Fruit fly (Drosophila melanogaster) whole organism, embryonic: ENCODE results near the gene AANATL3.

ENCODE experiments used
- Abd-B ChIP-seq: fragments of 200-800 bp; sonication (Bioruptor generic); optimal IDR thresholded peaks from 2 replicates; lab custom pipeline; 2018; ENCODE audit warnings: missing biosample characterization, mild to moderate bottlenecking, missing genetic modification characterization, moderate library complexity
- Atf6 ChIP-seq: fragments of 200-800 bp; sonication (Bioruptor generic); IDR thresholded peaks from 2 replicates; pipeline ENCODE4 v1.3.6; 2022; ENCODE audit warnings: missing biosample characterization, missing genetic modification characterization
- CG10274 ChIP-seq: fragments of 200-800 bp; sonication (Bioruptor generic); optimal IDR thresholded peaks from 3 replicates; lab custom pipeline; 2017; ENCODE audit warnings: missing biosample characterization, mild to moderate bottlenecking, missing genetic modification characterization
- CG11093 ChIP-seq: fragments of 200-800 bp; sonication (Bioruptor generic); IDR thresholded peaks from 3 replicates; pipeline ENCODE4 v1.3.6; 2022; ENCODE audit warnings: missing biosample characterization, missing genetic modification characterization
- CG12769 ChIP-seq: fragments of 200-800 bp; sonication (Bioruptor generic); optimal IDR thresholded peaks from 2 replicates; lab custom pipeline; 2019; ENCODE audit warnings: missing biosample characterization, mild to moderate bottlenecking, missing genetic modification characterization, moderate library complexity
- CG13287 ChIP-seq: fragments of 200-800 bp; sonication (Bioruptor generic); IDR thresholded peaks from 2 replicates; pipeline ENCODE4 v1.3.6; 2022; ENCODE audit warnings: missing biosample characterization, missing genetic modification characterization; ENCODE audit not compliant: partially characterized antibody
- CG13424 ChIP-seq: fragments of 200-800 bp; sonication (Bioruptor generic); optimal IDR thresholded peaks from 2 replicates; lab custom pipeline; 2019; ENCODE audit warnings: missing biosample characterization, mild to moderate bottlenecking, missing genetic modification characterization, moderate library complexity
- CG17361 ChIP-seq: fragments of 200-800 bp; sonication (Bioruptor generic); IDR thresholded peaks from 3 replicates; pipeline ENCODE4 v1.3.6; 2022; ENCODE audit warnings: missing biosample characterization, missing genetic modification characterization
- CG18262 ChIP-seq: fragments of 200-800 bp; optimal IDR thresholded peaks from 3 replicates; lab custom pipeline; 2019; ENCODE audit warnings: missing biosample characterization, mild to moderate bottlenecking, missing genetic modification characterization, moderate library complexity
- CG2116 ChIP-seq: fragments of 200-800 bp; sonication (Bioruptor generic); optimal IDR thresholded peaks from 3 replicates; lab custom pipeline; 2018; ENCODE audit warnings: missing biosample characterization, mild to moderate bottlenecking, missing genetic modification characterization
- CG32532 ChIP-seq: fragments of 200-800 bp; sonication (Bioruptor generic); IDR thresholded peaks from 2 replicates; pipeline ENCODE4 v1.3.6; 2022; ENCODE audit warnings: missing biosample characterization, missing genetic modification characterization
- CG32767 ChIP-seq: fragments of 200-800 bp; sonication (Bioruptor generic); IDR thresholded peaks from 2 replicates; pipeline ENCODE4 v1.3.6; 2022; ENCODE audit warnings: missing biosample characterization, missing genetic modification characterization
- CG34376 ChIP-seq: fragments of 200-800 bp; sonication (Bioruptor generic); optimal IDR thresholded peaks from 2 replicates; lab custom pipeline; 2018; ENCODE audit warnings: missing biosample characterization, mild to moderate bottlenecking, missing genetic modification characterization
- CG4282 ChIP-seq: fragments of 200-800 bp; sonication (Bioruptor generic); optimal IDR thresholded peaks from 2 replicates; lab custom pipeline; 2016; ENCODE audit warnings: missing biosample characterization, missing genetic modification characterization
- CG4328 ChIP-seq: fragments of 200-800 bp; sonication (Bioruptor generic); optimal IDR thresholded peaks from 3 replicates; lab custom pipeline; 2017; ENCODE audit warnings: missing biosample characterization, missing genetic modification reagents, missing genetic modification characterization
- CG4730 ChIP-seq: fragments of 200-800 bp; sonication (Bioruptor generic); IDR thresholded peaks from 2 replicates; pipeline ENCODE4 v1.3.6; 2022; ENCODE audit warnings: missing biosample characterization, missing genetic modification characterization
- CG6813 ChIP-seq: fragments of 200-800 bp; sonication (Bioruptor generic); optimal IDR thresholded peaks from 2 replicates; lab custom pipeline; 2017; ENCODE audit warnings: missing biosample characterization, missing genetic modification characterization, mild to moderate bottlenecking, moderate library complexity, missing genetic modification reagents
- CG9876 ChIP-seq: fragments of 200-800 bp; sonication (Bioruptor generic); optimal IDR thresholded peaks from 2 replicates; lab custom pipeline; 2016; ENCODE audit warnings: missing biosample characterization, missing genetic modification characterization
- CTCF ChIP-seq: fragments of 200-800 bp; sonication (Bioruptor generic); optimal IDR thresholded peaks from 2 replicates; lab custom pipeline; 2017; ENCODE audit warnings: missing biosample characterization, mild to moderate bottlenecking, missing genetic modification characterization, moderate library complexity
- CrebB ChIP-seq: fragments of 200-800 bp; sonication (Bioruptor generic); optimal IDR thresholded peaks from 3 replicates; lab custom pipeline; 2018; ENCODE audit warnings: missing biosample characterization, mild to moderate bottlenecking, missing genetic modification characterization
- Deaf1 ChIP-seq: fragments of 200-800 bp; optimal IDR thresholded peaks from 3 replicates; lab custom pipeline; 2019; ENCODE audit warnings: missing biosample characterization, mild to moderate bottlenecking, missing genetic modification characterization, moderate library complexity
- Dfd ChIP-seq, 2 experiments: fragments of >200 bp; optimal IDR thresholded peaks; 2 replicates each; lab custom pipeline; 2017; ENCODE audit warnings: missing biosample characterization in 2 of 2, missing genetic modification characterization in 2 of 2
- Dip3 ChIP-seq: fragments of 200-800 bp; sonication (Bioruptor generic); optimal IDR thresholded peaks from 3 replicates; lab custom pipeline; 2016; ENCODE audit warnings: missing biosample characterization, missing genetic modification characterization
- Dll ChIP-seq: fragments of 200-800 bp; sonication (Bioruptor generic); IDR thresholded peaks from 4 replicates; pipeline ENCODE4 v1.3.6; 2022; ENCODE audit warnings: missing biosample characterization, missing genetic modification characterization; ENCODE audit not compliant: partially characterized antibody
- Dp ChIP-seq: fragments of 200-800 bp; sonication (Bioruptor generic); optimal IDR thresholded peaks from 2 replicates; lab custom pipeline; 2018; ENCODE audit warnings: missing biosample characterization, mild to moderate bottlenecking, missing genetic modification characterization, moderate library complexity
- ERR ChIP-seq: fragments of 200-800 bp; sonication (Bioruptor generic); optimal IDR thresholded peaks from 2 replicates; lab custom pipeline; 2016; ENCODE audit warnings: missing biosample characterization, missing genetic modification characterization
- Fer1 ChIP-seq: fragments of 200-800 bp; sonication (Bioruptor generic); optimal IDR thresholded peaks from 2 replicates; lab custom pipeline; 2017; ENCODE audit warnings: missing biosample characterization, mild to moderate bottlenecking, missing genetic modification characterization
- Fer2 ChIP-seq: fragments of 200-800 bp; sonication (Bioruptor generic); optimal IDR thresholded peaks from 2 replicates; lab custom pipeline; 2018; ENCODE audit warnings: missing biosample characterization, mild to moderate bottlenecking, missing genetic modification characterization, moderate library complexity
- HLH54F ChIP-seq: fragments of 200-800 bp; sonication (Bioruptor generic); optimal IDR thresholded peaks from 3 replicates; lab custom pipeline; 2016; ENCODE audit warnings: missing biosample characterization, missing genetic modification characterization
- Trl ChIP-seq, 3 experiments: fragments of >200 bp in 2 of 3; fragments of 200-800 bp in 1 of 3; sonication (Bioruptor generic) in 1 of 3; optimal IDR thresholded peaks; 2 replicates in 1 of 3; 3 replicates in 2 of 3; lab custom pipeline; 2016 to 2017; ENCODE audit warnings: missing biosample characterization in 1 of 3, missing genetic modification characterization in 1 of 3
- bowl ChIP-seq: fragments of 200-800 bp; sonication (Bioruptor generic); IDR thresholded peaks from 2 replicates; pipeline ENCODE4 v1.3.6; 2022; ENCODE audit warnings: missing biosample characterization, missing genetic modification characterization
- cg ChIP-seq: fragments of 200-800 bp; sonication (Bioruptor generic); optimal IDR thresholded peaks from 3 replicates; lab custom pipeline; 2019; ENCODE audit warnings: missing biosample characterization, mild to moderate bottlenecking, missing genetic modification characterization, moderate library complexity
- disco-r ChIP-seq: fragments of 200-800 bp; sonication (Bioruptor generic); optimal IDR thresholded peaks from 2 replicates; lab custom pipeline; 2016; ENCODE audit warnings: missing biosample characterization, missing genetic modification characterization
- eyg ChIP-seq: fragments of 200-800 bp; sonication (Bioruptor generic); optimal IDR thresholded peaks from 3 replicates; lab custom pipeline; 2016; ENCODE audit warnings: missing biosample characterization, missing genetic modification characterization
- ftz-f1 ChIP-seq: fragments of 200-800 bp; sonication (Bioruptor generic); optimal IDR thresholded peaks from 2 replicates; lab custom pipeline; 2016; ENCODE audit warnings: missing biosample characterization, missing genetic modification characterization
- gce ChIP-seq: fragments of 200-800 bp; sonication (Bioruptor generic); IDR thresholded peaks from 3 replicates; pipeline ENCODE4 v1.3.6; 2022; ENCODE audit warnings: missing biosample characterization, missing genetic modification characterization
- grau ChIP-seq: fragments of 200-800 bp; optimal IDR thresholded peaks from 3 replicates; lab custom pipeline; 2019; ENCODE audit warnings: missing biosample characterization, mild to moderate bottlenecking, missing genetic modification characterization, moderate library complexity
- hkb ChIP-seq, 2 experiments: fragments of 200-800 bp in 1 of 2; fragments of >200 bp in 1 of 2; sonication (Bioruptor generic) in 1 of 2; IDR thresholded peaks in 1 of 2; optimal IDR thresholded peaks in 1 of 2; 2 replicates each; pipeline versions ENCODE4 v1.3.6 to Lab custom; 2017 to 2022; ENCODE audit warnings: missing biosample characterization in 1 of 2, missing genetic modification characterization in 1 of 2
- org-1 ChIP-seq: fragments of 200-800 bp; sonication (Bioruptor generic); optimal IDR thresholded peaks from 2 replicates; lab custom pipeline; 2017; ENCODE audit warnings: missing biosample characterization, missing genetic modification characterization
- p53 ChIP-seq: fragments of 200-800 bp; sonication (Bioruptor generic); optimal IDR thresholded peaks from 2 replicates; lab custom pipeline; 2016; ENCODE audit warnings: missing biosample characterization, missing genetic modification characterization
- pros ChIP-seq: fragments of 200-800 bp; sonication (Bioruptor generic); optimal IDR thresholded peaks from 3 replicates; lab custom pipeline; 2019; ENCODE audit warnings: missing biosample characterization, mild to moderate bottlenecking, missing genetic modification characterization, moderate library complexity
- psq ChIP-seq: fragments of 200-800 bp; sonication (Bioruptor generic); optimal IDR thresholded peaks from 2 replicates; lab custom pipeline; 2017; ENCODE audit warnings: missing biosample characterization, missing genetic modification characterization
- ro ChIP-seq: fragments of 200-800 bp; sonication (Bioruptor generic); IDR thresholded peaks from 2 replicates; pipeline ENCODE4 v1.3.6; 2022; ENCODE audit warnings: missing biosample characterization, missing genetic modification characterization
- run ChIP-seq: fragments of 200-800 bp; sonication (Bioruptor generic); optimal IDR thresholded peaks from 3 replicates; lab custom pipeline; 2018; ENCODE audit warnings: missing biosample characterization, mild to moderate bottlenecking, missing genetic modification characterization
- salm ChIP-seq: fragments of 200-800 bp; sonication (Bioruptor generic); optimal IDR thresholded peaks from 2 replicates; lab custom pipeline; 2018; ENCODE audit warnings: missing biosample characterization, mild to moderate bottlenecking, missing genetic modification characterization
- scrt ChIP-seq: fragments of 200-800 bp; sonication (Bioruptor generic); optimal IDR thresholded peaks from 2 replicates; lab custom pipeline; 2018; ENCODE audit warnings: missing biosample characterization, mild to moderate bottlenecking, missing genetic modification characterization, moderate library complexity
- sima ChIP-seq: fragments of 200-800 bp; sonication (Bioruptor generic); optimal IDR thresholded peaks from 2 replicates; lab custom pipeline; 2016; ENCODE audit warnings: missing biosample characterization, missing genetic modification characterization
- stc ChIP-seq: fragments of 200-800 bp; sonication (Bioruptor generic); IDR thresholded peaks from 2 replicates; pipeline ENCODE4 v1.3.6; 2022; ENCODE audit warnings: missing biosample characterization, missing genetic modification characterization
- tin ChIP-seq: fragments of 200-800 bp; sonication (Bioruptor generic); optimal IDR thresholded peaks from 3 replicates; lab custom pipeline; 2016; ENCODE audit warnings: missing biosample characterization, missing genetic modification characterization
- wek ChIP-seq: fragments of 200-800 bp; sonication (Bioruptor generic); optimal IDR thresholded peaks from 3 replicates; lab custom pipeline; 2018; ENCODE audit warnings: missing biosample characterization, mild to moderate bottlenecking, missing genetic modification characterization, moderate library complexity

Gene AANATL3

DNA sequence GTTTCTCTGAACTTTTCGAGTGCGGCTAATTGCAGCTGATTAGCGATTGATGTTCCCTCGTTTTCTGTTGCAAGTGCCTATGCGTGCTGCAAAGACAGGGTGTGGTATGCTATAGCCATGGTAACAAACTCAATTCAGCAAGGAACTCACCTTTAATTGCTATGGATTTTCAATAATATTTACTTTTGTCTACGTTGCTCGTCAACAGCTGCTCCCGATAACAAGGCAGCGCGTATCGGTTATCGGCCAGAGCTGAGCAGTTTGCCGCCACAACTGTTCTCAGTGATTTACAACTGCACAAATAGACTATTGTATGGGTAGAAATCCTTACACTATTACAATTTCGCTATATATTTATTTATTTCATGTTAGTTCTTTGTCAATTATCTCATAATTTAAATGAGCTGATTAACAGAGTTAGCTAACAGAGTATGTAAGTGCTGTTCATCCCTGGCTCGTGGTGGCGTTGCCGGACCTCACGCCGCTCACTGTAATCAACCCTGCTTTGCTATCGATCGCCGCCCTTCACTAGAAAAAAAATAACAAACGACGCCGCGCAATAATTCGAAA, 49.7 kb upstream of the AANATL3 start, which contains the start of the genes pr and neb (continued):
- TF ChIP-seq run (no peak), Fer2 (tag; lab: Kevin White, UChicago) (no peak), ro (no peak), wek (GFP tag; lab: Kevin White, UChicago) (no peak), CG6813 (GFP tag; lab: Kevin White, UChicago) (no peak), hkb (optimal IDR thresholded peaks at IDR 0.05; lab: Kevin White, UChicago) (peak; percentile 58), hkb (GFP tag; IDR thresholded peaks at IDR 0.05; lab: Robert Waterston, UW) (peak; percentile 82), Dfd (GFP tag; optimal IDR thresholded peaks at IDR 0.05; lab: Kevin White, UChicago) (no peak), gce (GFP tag; lab: Robert Waterston, UW) (no peak), p53 (peak; percentile 5), CG2116 (GFP tag; lab: Kevin White, UChicago) (peak; percentile 99), CG11093 (GFP tag; lab: Robert Waterston, UW) (no peak), eyg (GFP tag; lab: Kevin White, UChicago) (no peak), scrt (no peak), org-1 (GFP tag; lab: Kevin White, UChicago) (no peak), CG13287 (peak; percentile 56), sima (no peak), bowl (GFP tag; lab: Robert Waterston, UW) (0 out of 2 replicates have a peak, but pooled peaks have one; percentile 15), CG18262 (tag; lab: Kevin White, UChicago) (peak; percentile 24), psq (GFP tag; lab: Kevin White, UChicago) (no peak), ftz-f1 (GFP tag; lab: Kevin White, UChicago) (no peak), Trl (optimal IDR thresholded peaks at IDR 0.05; lab: Kevin White, UChicago) (no peak), Trl (GFP tag; optimal IDR thresholded peaks at IDR 0.05; lab: Kevin White, UChicago) (no peak), salm (tag; lab: Kevin White, UChicago) (no peak), CG4730 (GFP tag; lab: Robert Waterston, UW) (no peak), HLH54F (peak; percentile 49), CG13424 (tag; lab: Kevin White, UChicago) (peak; percentile 74), stc (GFP tag; lab: Robert Waterston, UW) (no peak), tin (GFP tag; lab: Kevin White, UChicago) (peak; percentile 52), CG17361 (GFP tag; lab: Robert Waterston, UW) (0 out of 3 replicates have a peak, but pooled peaks have one; percentile 36), CG4282 (GFP tag; lab: Kevin White, UChicago) (no peak), CTCF (GFP tag; lab: Kevin White, UChicago) (no peak), Dip3 (GFP tag; lab: Kevin White, UChicago) (peak; percentile 24), pros (GFP tag; lab: Kevin White, UChicago) (no peak), CG32767 (GFP tag; lab: Robert Waterston, UW) (peak; percentile 41; the same call in 1 of the 2 replicates), CrebB (peak; percentile 51), Dll (peak; percentile 65; the same call in 2 of the 4 replicates), CG10274 (GFP tag; lab: Kevin White, UChicago) (no peak), disco-r (GFP tag; lab: Kevin White, UChicago) (peak; percentile 16), CG4328 (no peak), ERR (GFP tag; lab: Kevin White, UChicago) (peak; percentile 45), cg (GFP tag; lab: Kevin White, UChicago) (no peak), Deaf1 (tag; lab: Kevin White, UChicago) (peak; percentile 34), Dp (GFP tag; lab: Kevin White, UChicago) (peak; percentile 89), CG9876 (GFP tag; lab: Kevin White, UChicago) (peak; percentile 16), CG32532 (GFP tag; lab: Robert Waterston, UW) (peak; percentile 45; the same call in 1 of the 2 replicates), Fer1 (GFP tag; lab: Kevin White, UChicago) (no peak), CG34376 (GFP tag; lab: Kevin White, UChicago) (no peak), CG12769 (tag; lab: Kevin White, UChicago) (peak; percentile 70), Atf6 (GFP tag; lab: Robert Waterston, UW) (peak; percentile 68), grau (tag; lab: Kevin White, UChicago) (peak; percentile 66), Abd-B (GFP tag; lab: Kevin White, UChicago) (peak; percentile 61)
